Fruit fly (Drosophila melanogaster) whole organism, prepupa: ENCODE results near the gene mtDNA-helicase.
A peak's percentile ranks its signal among the peaks of the same experiment; 100 is the strongest.

ENCODE experiments used
- CG10631 ChIP-seq: fragments of 200-800 bp; sonication (Bioruptor generic); optimal IDR thresholded peaks from 2 replicates; lab custom pipeline; 2016; ENCODE audit warnings: missing biosample characterization, missing genetic modification characterization
- CG10669 ChIP-seq: fragments of 200-800 bp; sonication (Bioruptor generic); optimal IDR thresholded peaks from 3 replicates; lab custom pipeline; 2018; ENCODE audit warnings: missing biosample characterization, mild to moderate bottlenecking, missing genetic modification characterization, moderate library complexity
- CG11294 ChIP-seq: fragments of 200-800 bp; sonication (Bioruptor generic); IDR thresholded peaks from 2 replicates; pipeline ENCODE4 v1.3.6; 2022; ENCODE audit warnings: missing biosample characterization, missing genetic modification characterization
- CG11762 ChIP-seq: fragments of 200-800 bp; sonication (Bioruptor generic); optimal IDR thresholded peaks from 3 replicates; lab custom pipeline; 2016; ENCODE audit warnings: missing biosample characterization, missing genetic modification characterization; ENCODE audit not compliant: insufficient read depth
- CG11902 ChIP-seq: fragments of 200-800 bp; sonication (Bioruptor generic); optimal IDR thresholded peaks from 3 replicates; lab custom pipeline; 2016; ENCODE audit warnings: missing biosample characterization, missing genetic modification characterization
- CG15336 ChIP-seq: fragments of 200-800 bp; sonication (Bioruptor generic); IDR thresholded peaks from 2 replicates; pipeline ENCODE4 v1.3.6; 2022; ENCODE audit warnings: missing biosample characterization, missing genetic modification characterization
- CG16779 ChIP-seq: fragments of 200-800 bp; sonication (Bioruptor generic); optimal IDR thresholded peaks from 3 replicates; lab custom pipeline; 2017; ENCODE audit warnings: missing biosample characterization, mild to moderate bottlenecking, missing genetic modification characterization
- CG3032 ChIP-seq: fragments of 200-800 bp; optimal IDR thresholded peaks from 2 replicates; lab custom pipeline; 2019; ENCODE audit warnings: missing biosample characterization, mild to moderate bottlenecking, missing genetic modification characterization, moderate library complexity
- CG31627 ChIP-seq: fragments of 200-800 bp; sonication (Bioruptor generic); optimal IDR thresholded peaks from 3 replicates; lab custom pipeline; 2016; ENCODE audit warnings: missing biosample characterization, missing genetic modification characterization
- CG32006 ChIP-seq: fragments of 200-800 bp; sonication (Bioruptor generic); optimal IDR thresholded peaks from 3 replicates; lab custom pipeline; 2017; ENCODE audit warnings: missing biosample characterization, mild to moderate bottlenecking, missing genetic modification characterization
- CG34406 ChIP-seq: fragments of 200-800 bp; sonication (Bioruptor generic); optimal IDR thresholded peaks from 3 replicates; lab custom pipeline; 2016; ENCODE audit warnings: missing biosample characterization, missing genetic modification characterization
- CG3919 ChIP-seq: fragments of 200-800 bp; sonication (Bioruptor generic); optimal IDR thresholded peaks from 3 replicates; lab custom pipeline; 2016; ENCODE audit warnings: missing biosample characterization, missing genetic modification characterization
- CG4318 ChIP-seq: fragments of 200-800 bp; sonication (Bioruptor generic); optimal IDR thresholded peaks from 3 replicates; lab custom pipeline; 2017; ENCODE audit warnings: missing biosample characterization, mild to moderate bottlenecking, missing genetic modification characterization
- CG6792 ChIP-seq: fragments of 200-800 bp; sonication (Bioruptor generic); optimal IDR thresholded peaks from 3 replicates; lab custom pipeline; 2016; ENCODE audit warnings: missing biosample characterization, missing genetic modification characterization
- CG6808 ChIP-seq: fragments of 200-800 bp; sonication (Bioruptor generic); optimal IDR thresholded peaks from 3 replicates; lab custom pipeline; 2017; ENCODE audit warnings: missing biosample characterization, missing genetic modification characterization, mild to moderate bottlenecking, moderate library complexity, missing genetic modification reagents
- CG6854 ChIP-seq: fragments of 200-800 bp; sonication (Bioruptor generic); optimal IDR thresholded peaks from 2 replicates; lab custom pipeline; 2017; ENCODE audit warnings: missing biosample characterization, mild to moderate bottlenecking, missing genetic modification characterization
- CG7368 ChIP-seq: fragments of 200-800 bp; sonication (Bioruptor generic); optimal IDR thresholded peaks from 3 replicates; lab custom pipeline; 2016; ENCODE audit warnings: missing biosample characterization, missing genetic modification characterization
- CG8319 ChIP-seq: fragments of 200-800 bp; sonication (Bioruptor generic); optimal IDR thresholded peaks from 3 replicates; lab custom pipeline; 2016; ENCODE audit warnings: missing biosample characterization, missing genetic modification characterization
- CG8632 ChIP-seq: fragments of 200-800 bp; sonication (Bioruptor generic); optimal IDR thresholded peaks from 3 replicates; lab custom pipeline; 2016; ENCODE audit warnings: missing biosample characterization, missing genetic modification characterization
- CG9139 ChIP-seq: fragments of 200-800 bp; sonication (Bioruptor generic); optimal IDR thresholded peaks from 3 replicates; lab custom pipeline; 2017; ENCODE audit warnings: missing biosample characterization, mild to moderate bottlenecking, missing genetic modification characterization
- Eip75B ChIP-seq: fragments of 200-800 bp; sonication (Bioruptor generic); optimal IDR thresholded peaks from 3 replicates; lab custom pipeline; 2016; ENCODE audit warnings: missing biosample characterization, missing genetic modification characterization
- Eip78C ChIP-seq: fragments of 200-800 bp; sonication (Bioruptor generic); peaks from one replicate; lab custom pipeline; 2016; ENCODE audit warnings: missing biosample characterization, missing genetic modification characterization
- Eip93F ChIP-seq: fragments of 200-800 bp; sonication (Bioruptor generic); optimal IDR thresholded peaks from 2 replicates; lab custom pipeline; 2016; ENCODE audit warnings: missing biosample characterization, mild to moderate bottlenecking, missing genetic modification characterization
- Ets96B ChIP-seq: fragments of 200-800 bp; optimal IDR thresholded peaks from 2 replicates; lab custom pipeline; 2019; ENCODE audit warnings: missing biosample characterization, mild to moderate bottlenecking, missing genetic modification characterization, moderate library complexity
- Gug ChIP-seq: fragments of 200-800 bp; sonication (Bioruptor generic); IDR thresholded peaks from 2 replicates; pipeline ENCODE4 v1.3.6; 2022; ENCODE audit warnings: missing biosample characterization, missing genetic modification characterization
- Hr38 ChIP-seq: sonication (Bioruptor generic); optimal IDR thresholded peaks from 2 replicates; lab custom pipeline; 2016; ENCODE audit warnings: missing biosample characterization, missing genetic modification characterization
- Hr39 ChIP-seq: fragments of 200-800 bp; sonication (Bioruptor generic); optimal IDR thresholded peaks from 2 replicates; lab custom pipeline; 2016; ENCODE audit warnings: missing biosample characterization, missing genetic modification characterization
- Hr4 ChIP-seq: fragments of 200-800 bp; sonication (Bioruptor generic); optimal IDR thresholded peaks from 3 replicates; lab custom pipeline; 2016; ENCODE audit warnings: missing biosample characterization, missing genetic modification characterization
- Met ChIP-seq: fragments of 200-800 bp; sonication (Bioruptor generic); optimal IDR thresholded peaks from 3 replicates; lab custom pipeline; 2016; ENCODE audit warnings: missing biosample characterization, missing genetic modification characterization
- OdsH ChIP-seq: fragments of 200-800 bp; sonication (Bioruptor generic); optimal IDR thresholded peaks from 3 replicates; lab custom pipeline; 2016; ENCODE audit warnings: missing biosample characterization, missing genetic modification characterization
- Smox ChIP-seq: fragments of 200-800 bp; sonication (Bioruptor generic); optimal IDR thresholded peaks from 3 replicates; lab custom pipeline; 2016; ENCODE audit warnings: missing biosample characterization, missing genetic modification characterization
- Sox102F ChIP-seq: fragments of 200-800 bp; sonication (Bioruptor generic); optimal IDR thresholded peaks from 2 replicates; lab custom pipeline; 2016; ENCODE audit warnings: missing biosample characterization, mild to moderate bottlenecking, missing genetic modification characterization
- Sox14 ChIP-seq: fragments of 200-800 bp; sonication (Bioruptor generic); optimal IDR thresholded peaks from 3 replicates; lab custom pipeline; 2016; ENCODE audit warnings: missing biosample characterization, missing genetic modification characterization
- achi ChIP-seq: fragments of 200-800 bp; sonication (Bioruptor generic); optimal IDR thresholded peaks from 3 replicates; lab custom pipeline; 2016; ENCODE audit warnings: missing biosample characterization, missing genetic modification characterization
- acj6 ChIP-seq: fragments of 200-800 bp; sonication (Bioruptor generic); optimal IDR thresholded peaks from 3 replicates; lab custom pipeline; 2016; ENCODE audit warnings: missing biosample characterization, missing genetic modification characterization
- cyc ChIP-seq: fragments of 200-800 bp; sonication (Bioruptor generic); optimal IDR thresholded peaks from 3 replicates; lab custom pipeline; 2016; ENCODE audit warnings: missing biosample characterization, missing genetic modification characterization
- dac ChIP-seq: fragments of 200-800 bp; sonication (Bioruptor generic); optimal IDR thresholded peaks from 2 replicates; lab custom pipeline; 2017; ENCODE audit warnings: missing biosample characterization, mild to moderate bottlenecking, missing genetic modification characterization
- dsx ChIP-seq: fragments of 200-800 bp; optimal IDR thresholded peaks from 3 replicates; lab custom pipeline; 2019; ENCODE audit warnings: missing biosample characterization, mild to moderate bottlenecking, missing genetic modification characterization, moderate library complexity; ENCODE audit not compliant: poor library complexity, severe bottlenecking
- esn ChIP-seq: fragments of 200-800 bp; sonication (Bioruptor generic); optimal IDR thresholded peaks from 2 replicates; lab custom pipeline; 2016; ENCODE audit warnings: missing biosample characterization, mild to moderate bottlenecking, missing genetic modification characterization, moderate library complexity
- fd59A ChIP-seq: fragments of 200-800 bp; sonication (Bioruptor generic); optimal IDR thresholded peaks from 2 replicates; lab custom pipeline; 2017; ENCODE audit warnings: missing biosample characterization, mild to moderate bottlenecking, missing genetic modification characterization, missing genetic modification reagents
- fd85E ChIP-seq: fragments of 200-800 bp; sonication (Bioruptor generic); optimal IDR thresholded peaks from 3 replicates; lab custom pipeline; 2016; ENCODE audit warnings: missing biosample characterization, missing genetic modification characterization
- lz ChIP-seq: fragments of 200-800 bp; sonication (Bioruptor generic); optimal IDR thresholded peaks from 3 replicates; lab custom pipeline; 2016; ENCODE audit warnings: missing biosample characterization, missing genetic modification characterization
- net ChIP-seq: fragments of 200-800 bp; sonication (Bioruptor generic); optimal IDR thresholded peaks from 3 replicates; lab custom pipeline; 2016; ENCODE audit warnings: missing biosample characterization, missing genetic modification characterization
- pdm3 ChIP-seq: fragments of 200-800 bp; sonication (Bioruptor generic); optimal IDR thresholded peaks from 3 replicates; lab custom pipeline; 2016; ENCODE audit warnings: missing biosample characterization, missing genetic modification characterization
- spab ChIP-seq: fragments of 200-800 bp; sonication (Bioruptor generic); optimal IDR thresholded peaks from 2 replicates; lab custom pipeline; 2017; ENCODE audit warnings: missing biosample characterization, mild to moderate bottlenecking, missing genetic modification characterization, missing genetic modification reagents
- ss ChIP-seq, 2 experiments: fragments of 200-800 bp; sonication (Bioruptor generic); optimal IDR thresholded peaks; 2 replicates in 1 of 2; 3 replicates in 1 of 2; lab custom pipeline; 2017 to 2018; ENCODE audit warnings: mild to moderate bottlenecking in 2 of 2, missing biosample characterization in 2 of 2, missing genetic modification characterization in 2 of 2, moderate library complexity in 1 of 2
- svp ChIP-seq: fragments of 200-800 bp; sonication (Bioruptor generic); peaks from one replicate; lab custom pipeline; 2016; ENCODE audit warnings: missing biosample characterization, missing genetic modification characterization
- topi ChIP-seq: fragments of 200-800 bp; sonication (Bioruptor generic); optimal IDR thresholded peaks from 3 replicates; lab custom pipeline; 2016; ENCODE audit warnings: missing biosample characterization, missing genetic modification characterization

Gene mtDNA-helicase

DNA sequence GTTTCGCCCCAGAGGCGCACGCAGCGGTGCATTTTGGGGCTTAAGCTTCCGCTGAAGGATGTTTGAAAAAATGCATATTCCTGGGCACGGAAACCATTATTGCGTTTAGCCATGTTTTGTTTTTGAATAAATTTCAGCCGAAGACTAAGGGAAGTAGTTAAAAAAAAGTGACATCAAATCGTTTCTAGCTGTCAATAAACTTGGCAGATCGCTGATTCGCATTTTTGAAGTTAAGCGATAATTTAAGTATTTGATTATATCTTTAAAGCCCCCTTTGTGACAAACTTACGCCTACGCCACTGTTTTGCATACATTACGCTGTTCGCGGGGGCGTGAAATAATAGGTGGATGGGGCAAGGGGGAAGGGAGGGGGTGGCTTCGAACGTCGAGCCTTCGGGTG lies 28.9 kb downstream of the mtDNA-helicase start:
- TF ChIP-seq CG11762 (GFP tag; lab: Kevin White, UChicago) (no peak), Gug (GFP tag; lab: Robert Waterston, UW) (no peak), Ets96B (tag; lab: Kevin White, UChicago) (peak; percentile 43), cyc (peak; percentile 34), CG11902 (GFP tag; lab: Kevin White, UChicago) (no peak), Hr4 (GFP tag; lab: Kevin White, UChicago) (peak; percentile 32), CG10631 (GFP tag; lab: Kevin White, UChicago) (peak; percentile 20), CG6854 (no peak), acj6 (GFP tag; lab: Kevin White, UChicago) (peak; percentile 26), dsx (GFP tag; lab: Kevin White, UChicago) (peak; percentile 2), achi (peak; percentile 14), esn (GFP tag; lab: Kevin White, UChicago) (no peak), CG8319 (GFP tag; lab: Kevin White, UChicago) (no peak), CG9139 (no peak), svp (GFP tag; lab: Kevin White, UChicago) (peak; percentile 69), CG11294 (GFP tag; lab: Robert Waterston, UW) (no peak), Eip75B (GFP tag; lab: Kevin White, UChicago) (peak; percentile 15), CG8632 (GFP tag; lab: Kevin White, UChicago) (no peak), CG32006 (peak; percentile 47), Hr39 (GFP tag; lab: Kevin White, UChicago) (peak; percentile 26), pdm3 (GFP tag; lab: Kevin White, UChicago) (peak; percentile 35), OdsH (GFP tag; lab: Kevin White, UChicago) (peak; percentile 7), CG15336 (GFP tag; lab: Robert Waterston, UW) (no peak), ss (GFP tag; optimal IDR thresholded peaks at IDR 0.05; lab: Kevin White, UChicago) (peak in 1 of 2 experiments; percentile 47), Smox (GFP tag; lab: Kevin White, UChicago) (peak; percentile 29), CG3032 (tag; lab: Kevin White, UChicago) (peak; percentile 37), topi (GFP tag; lab: Kevin White, UChicago) (peak; percentile 22), Met (GFP tag; lab: Kevin White, UChicago) (peak; percentile 31), fd85E (GFP tag; lab: Kevin White, UChicago) (no peak), CG34406 (GFP tag; lab: Kevin White, UChicago) (no peak), spab (GFP tag; lab: Kevin White, UChicago) (peak; percentile 26), net (peak; percentile 9), Sox102F (GFP tag; lab: Kevin White, UChicago) (peak; percentile 4), fd59A (GFP tag; lab: Kevin White, UChicago) (peak; percentile 22), CG3919 (GFP tag; lab: Kevin White, UChicago) (peak; percentile 39), CG6792 (GFP tag; lab: Kevin White, UChicago) (peak; percentile 28), Eip93F (GFP tag; lab: Kevin White, UChicago) (no peak), CG10669 (GFP tag; lab: Kevin White, UChicago) (peak; percentile 48), lz (GFP tag; lab: Kevin White, UChicago) (peak; percentile 9), CG16779 (tag; lab: Kevin White, UChicago) (no peak), dac (no peak), CG6808 (GFP tag; lab: Kevin White, UChicago) (peak; percentile 26), CG31627 (peak; percentile 18), Sox14 (GFP tag; lab: Kevin White, UChicago) (peak; percentile 6), Eip78C (GFP tag; lab: Kevin White, UChicago) (peak; percentile 77), CG7368 (GFP tag; lab: Kevin White, UChicago) (no peak), CG4318 (GFP tag; lab: Kevin White, UChicago) (peak; percentile 10), Hr38 (GFP tag; lab: Kevin White, UChicago) (no peak)
